Worm (Caenorhabditis elegans) whole organism, mixed stage, embryonic: ENCODE measurements around the gene fbxb-108.

ENCODE experiments used
- M03D4.4 ChIP-seq: sonication (generic microtip); optimal IDR thresholded peaks from 2 replicates; lab custom pipeline; 2017; ENCODE audit warnings: mild to moderate bottlenecking, missing genetic modification characterization, missing compliant biosample characterization
- bed-3 ChIP-seq: fragments of 200-800 bp; sonication (Bioruptor generic); optimal IDR thresholded peaks from 3 replicates; lab custom pipeline; 2018; ENCODE audit warnings: mild to moderate bottlenecking, missing genetic modification characterization, moderate library complexity, missing compliant biosample characterization
- blmp-1 ChIP-seq: fragments of 150-350 bp; optimal IDR thresholded peaks from 2 replicates; lab custom pipeline; 2014; ENCODE audit warnings: missing biosample characterization, missing genetic modification characterization
- ceh-39 ChIP-seq: fragments of 150-350 bp; optimal IDR thresholded peaks from 2 replicates; lab custom pipeline; 2014; ENCODE audit warnings: missing biosample characterization, missing genetic modification characterization
- ceh-43 ChIP-seq: fragments of 200-800 bp; sonication (Bioruptor generic); optimal IDR thresholded peaks from 2 replicates; lab custom pipeline; 2018; ENCODE audit warnings: mild to moderate bottlenecking, missing genetic modification characterization, moderate library complexity, missing compliant biosample characterization
- ces-1 ChIP-seq: fragments of 150-350 bp; optimal IDR thresholded peaks from 2 replicates; lab custom pipeline; 2014; ENCODE audit warnings: missing biosample characterization, missing genetic modification reagents, missing genetic modification characterization
- cnd-1 ChIP-seq: fragments of 200-800 bp; sonication (Bioruptor generic); optimal IDR thresholded peaks from 2 replicates; lab custom pipeline; 2018; ENCODE audit warnings: mild to moderate bottlenecking, missing genetic modification characterization, missing compliant biosample characterization
- drap-1 ChIP-seq: fragments of 200-800 bp; sonication (Bioruptor generic); optimal IDR thresholded peaks from 3 replicates; lab custom pipeline; 2018; ENCODE audit warnings: mild to moderate bottlenecking, missing genetic modification characterization, missing compliant biosample characterization
- elt-1 ChIP-seq: sonication (generic microtip); optimal IDR thresholded peaks from 2 replicates; lab custom pipeline; 2017; ENCODE audit warnings: missing genetic modification characterization, mild to moderate bottlenecking, missing compliant biosample characterization, antibody characterized with exemption, moderate library complexity, borderline replicate concordance; ENCODE audit not compliant: insufficient read depth
- elt-3 ChIP-seq: fragments of 150-350 bp; optimal IDR thresholded peaks from 2 replicates; lab custom pipeline; 2014; ENCODE audit warnings: missing biosample characterization, missing genetic modification characterization
- lin-13 ChIP-seq: fragments of 150-350 bp; optimal IDR thresholded peaks from 2 replicates; lab custom pipeline; 2014; ENCODE audit warnings: missing biosample characterization, missing genetic modification characterization
- lin-32 ChIP-seq: fragments of 200-800 bp; sonication (Bioruptor generic); optimal IDR thresholded peaks from 2 replicates; lab custom pipeline; 2018; ENCODE audit warnings: mild to moderate bottlenecking, missing genetic modification characterization, missing compliant biosample characterization
- lsy-2 ChIP-seq: fragments of 150-350 bp; optimal IDR thresholded peaks from 2 replicates; lab custom pipeline; 2014; ENCODE audit warnings: missing biosample characterization, missing genetic modification characterization
- mab-5 ChIP-seq: fragments of 150-350 bp; optimal IDR thresholded peaks from 2 replicates; lab custom pipeline; 2014; ENCODE audit warnings: missing biosample characterization, missing genetic modification characterization
- mep-1 ChIP-seq: fragments of 150-350 bp; optimal IDR thresholded peaks from 2 replicates; lab custom pipeline; 2017; ENCODE audit warnings: missing biosample characterization, missing genetic modification reagents, missing genetic modification characterization, inconsistent platforms
- mls-2 ChIP-seq: sonication (generic microtip); optimal IDR thresholded peaks from 2 replicates; lab custom pipeline; 2016; ENCODE audit warnings: mild to moderate bottlenecking, missing genetic modification characterization, moderate library complexity, missing compliant biosample characterization
- nhr-2 ChIP-seq: fragments of 150-350 bp; optimal IDR thresholded peaks from 2 replicates; lab custom pipeline; 2014; ENCODE audit warnings: missing biosample characterization, missing genetic modification characterization
- nhr-237 ChIP-seq: fragments of 150-350 bp; optimal IDR thresholded peaks from 2 replicates; lab custom pipeline; 2014; ENCODE audit warnings: missing biosample characterization, missing genetic modification characterization
- nhr-28 ChIP-seq: fragments of 150-350 bp; optimal IDR thresholded peaks from 2 replicates; lab custom pipeline; 2014; ENCODE audit warnings: missing biosample characterization, missing genetic modification characterization
- nhr-76 ChIP-seq: sonication (generic microtip); optimal IDR thresholded peaks from 2 replicates; lab custom pipeline; 2017; ENCODE audit warnings: missing biosample characterization, missing genetic modification characterization
- pha-4 ChIP-seq: fragments of 150-350 bp; optimal IDR thresholded peaks from 2 replicates; lab custom pipeline; 2018; ENCODE audit warnings: missing biosample characterization, missing genetic modification reagents, missing genetic modification characterization
- sem-2 ChIP-seq: fragments of 200-800 bp; sonication (Bioruptor generic); optimal IDR thresholded peaks from 2 replicates; lab custom pipeline; 2018; ENCODE audit warnings: mild to moderate bottlenecking, missing genetic modification characterization, missing compliant biosample characterization
- snpc-4 ChIP-seq: fragments of 150-350 bp; optimal IDR thresholded peaks from 2 replicates; lab custom pipeline; 2014; ENCODE audit warnings: missing biosample characterization, missing genetic modification characterization
- unc-120 ChIP-seq: sonication (generic microtip); optimal IDR thresholded peaks from 2 replicates; lab custom pipeline; 2017; ENCODE audit warnings: missing genetic modification characterization, missing compliant biosample characterization; ENCODE audit not compliant: poor library complexity, severe bottlenecking
- unc-39 ChIP-seq: fragments of 150-350 bp; optimal IDR thresholded peaks from 2 replicates; lab custom pipeline; 2014; ENCODE audit warnings: missing biosample characterization, missing genetic modification characterization
- zip-8 ChIP-seq: fragments of 150-350 bp; optimal IDR thresholded peaks from 2 replicates; lab custom pipeline; 2014; ENCODE audit warnings: missing biosample characterization, missing genetic modification characterization
- ztf-11 ChIP-seq: fragments of 150-350 bp; optimal IDR thresholded peaks from 2 replicates; lab custom pipeline; 2014; ENCODE audit warnings: missing biosample characterization, missing genetic modification characterization

fbxb-108 gene

ce11 chrII:2804245-2804644, 39.5 kb downstream of the fbxb-108 start:
- TF ChIP-seq unc-120 (tag; lab: Kevin White, UChicago) (peak; percentile 50), lin-13 (tag; lab: Kevin White, UChicago) (no peak), drap-1 (GFP tag; lab: Kevin White, UChicago) (no peak), ces-1 (GFP tag; lab: Kevin White, UChicago) (peak; percentile 12)

ce11 chrII:2804949-2805348, 40.2 kb downstream of the fbxb-108 start:
- TF ChIP-seq blmp-1 (tag; lab: Kevin White, UChicago) = no peak
- TF ChIP-seq unc-39 (tag; lab: Kevin White, UChicago) = no peak
- TF ChIP-seq nhr-2 = no peak
- TF ChIP-seq nhr-28 (tag; lab: Kevin White, UChicago) = no peak
- TF ChIP-seq nhr-76 (tag; lab: Kevin White, UChicago) = no peak
- no peak for TF ChIP-seq ztf-11

ce11 chrII:2805566-2805965, 40.8 kb downstream of the fbxb-108 start:
- TF ChIP-seq unc-120 (tag; lab: Kevin White, UChicago) (no peak), ces-1 (GFP tag; lab: Kevin White, UChicago) (no peak), nhr-237 (tag; lab: Kevin White, UChicago) (no peak), mls-2 (no peak), elt-3 (tag; lab: Kevin White, UChicago) (no peak), lsy-2 (tag; lab: Kevin White, UChicago) (no peak)

ce11 chrII:2807674-2808206, 43.0 kb downstream of the fbxb-108 start, which contains the start of gene K12H6.12:
K12H6.12 (plus strand) TSS chrII:2808156.
- no peak for TF ChIP-seq nhr-237 (tag; lab: Kevin White, UChicago)
- TF ChIP-seq ces-1 (GFP tag; lab: Kevin White, UChicago) = no peak
- TF ChIP-seq nhr-76 (tag; lab: Kevin White, UChicago) = no peak
- TF ChIP-seq mab-5 (tag; lab: Kevin White, UChicago) = no peak
- no peak for TF ChIP-seq M03D4.4 (tag; lab: Kevin White, UChicago)
- TF ChIP-seq pha-4 (tag; lab: Kevin White, UChicago) = no peak
- no peak for TF ChIP-seq bed-3 (GFP tag; lab: Kevin White, UChicago)
- TF ChIP-seq cnd-1 (tag; lab: Kevin White, UChicago) = no peak
- no peak for TF ChIP-seq snpc-4 (tag; lab: Kevin White, UChicago)
- no peak for TF ChIP-seq ceh-39 (tag; lab: Kevin White, UChicago)
- TF ChIP-seq unc-120 (tag; lab: Kevin White, UChicago) = no peak
- TF ChIP-seq drap-1 (GFP tag; lab: Kevin White, UChicago) = no peak
- TF ChIP-seq sem-2 (GFP tag; lab: Kevin White, UChicago) = no peak
- no peak for TF ChIP-seq elt-1
- TF ChIP-seq mep-1 (tag; lab: Kevin White, UChicago) = no peak
- TF ChIP-seq nhr-28 (tag; lab: Kevin White, UChicago) = no peak

- TF ChIP-seq lin-32 (GFP tag; lab: Kevin White, UChicago) (no peak), ceh-43 (GFP tag; lab: Kevin White, UChicago) (no peak)
Measured at ce11 chrII:2815017-2815416, 50.3 kb downstream of the fbxb-108 start.

- TF ChIP-seq pha-4 (tag; lab: Kevin White, UChicago) (no peak), M03D4.4 (tag; lab: Kevin White, UChicago) (no peak), snpc-4 (tag; lab: Kevin White, UChicago) (no peak), zip-8 (peak; percentile 46)
Measured at ce11 chrII:2815444-2815843, 50.7 kb downstream of the fbxb-108 start, which contains the start of gene K12H6.2. K12H6.2 (minus strand) TSS chrII:2815544.
